Worm (Caenorhabditis elegans): ENCODE results near the gene T01G1.4.

T01G1.4 gene

ce11 chrIV:11337021-11337420, 24.3 kb downstream of the T01G1.4 start, which contains the start of gene F54E12.2 (continued):
- TF ChIP-seq K12H6.12 (tag; optimal IDR thresholded peaks at IDR 0.05) = no peak
- no peak for TF ChIP-seq aptf-3 (GFP tag; IDR thresholded peaks at IDR 0.05)
- TF ChIP-seq rpc-1 (optimal IDR thresholded peaks at IDR 0.05) = no peak
- TF ChIP-seq rpc-1 (tag; optimal IDR thresholded peaks at IDR 0.05) = no peak
- TF ChIP-seq aptf-2 (GFP tag; conservative IDR thresholded peaks at IDR 0.05) = 0 out of 2 replicates have a peak, but pooled peaks have one; percentile 48
- TF ChIP-seq sptf-2 (GFP tag; optimal IDR thresholded peaks at IDR 0.05) = no peak
- peak; percentile 78 for TF ChIP-seq pbrm-1 (GFP tag; IDR thresholded peaks at IDR 0.05)
- TF ChIP-seq F57A8.1 (GFP tag; optimal IDR thresholded peaks at IDR 0.05) = no peak
- TF ChIP-seq Y53G8AR.9 (GFP tag; conservative IDR thresholded peaks at IDR 0.05) = peak; percentile 86
- TF ChIP-seq ztf-3 (GFP tag; optimal IDR thresholded peaks at IDR 0.05) = no peak
- peak; percentile 88; the same call in 1 of the 2 replicates for TF ChIP-seq F39B2.1 (GFP tag; IDR thresholded peaks at IDR 0.05)
- peak; percentile 90 for TF ChIP-seq unc-130 (GFP tag; optimal IDR thresholded peaks at IDR 0.05)
- peak; percentile 91 for TF ChIP-seq madf-3 (GFP tag; IDR thresholded peaks at IDR 0.05)

- no peak for TF ChIP-seq F57C9.4 (tag; optimal IDR thresholded peaks at IDR 0.05)
- no peak for TF ChIP-seq tbp1 (GFP tag; optimal IDR thresholded peaks at IDR 0.05)
Measured at ce11 chrIV:11336180-11336579, 25.1 kb downstream of the T01G1.4 start.

- TF ChIP-seq ztf-18 (tag; optimal IDR thresholded peaks at IDR 0.05) = no peak
- TF ChIP-seq B0336.3 (GFP tag; IDR thresholded peaks at IDR 0.05) = no peak
- TF ChIP-seq Y79H2A.3 (GFP tag; conservative IDR thresholded peaks at IDR 0.05) = no peak
- no peak for TF ChIP-seq repo-1 (tag; optimal IDR thresholded peaks at IDR 0.05)
- TF ChIP-seq rpc-1 (optimal IDR thresholded peaks at IDR 0.05) = no peak
- TF ChIP-seq rpc-1 (tag; optimal IDR thresholded peaks at IDR 0.05) = no peak
- peak; percentile 5 for TF ChIP-seq lin-54 (GFP tag; optimal IDR thresholded peaks at IDR 0.05)
- TF ChIP-seq ama-1 (optimal IDR thresholded peaks at IDR 0.05) = no peak
- peak in 1 of 2 experiments; percentile 73 for TF ChIP-seq ama-1 (GFP tag; optimal IDR thresholded peaks at IDR 0.05)
- peak; percentile 45 for TF ChIP-seq hrde-1 (tag; optimal IDR thresholded peaks at IDR 0.05; ENCODE audit: borderline replicate concordance)
Measured at ce11 chrIV:11332751-11333150, 28.6 kb downstream of the T01G1.4 start, which contains the start of gene sart-3. Gene sart-3 (minus strand): TSS chrIV:11332969.

- no peak for TF ChIP-seq dox-1 (GFP tag; IDR thresholded peaks at IDR 0.05)
- no peak for TF ChIP-seq sdz-38 (tag; optimal IDR thresholded peaks at IDR 0.05)
- TF ChIP-seq zfh-2 (GFP tag; conservative IDR thresholded peaks at IDR 0.05) = no peak
- TF ChIP-seq D2030.7 (GFP tag; IDR thresholded peaks at IDR 0.05) = no peak
- TF ChIP-seq F10E7.11 (tag; optimal IDR thresholded peaks at IDR 0.05) = no peak
- TF ChIP-seq efl-1 (GFP tag; optimal IDR thresholded peaks at IDR 0.05) = no peak
- no peak for TF ChIP-seq ztf-26 (tag; optimal IDR thresholded peaks at IDR 0.05)
- no peak for TF ChIP-seq Y95B8A.8 (GFP tag; IDR thresholded peaks at IDR 0.05)
- TF ChIP-seq K12H6.12 (tag; optimal IDR thresholded peaks at IDR 0.05) = no peak
- TF ChIP-seq ekl-4 (GFP tag; IDR thresholded peaks at IDR 0.05) = no peak
- TF ChIP-seq F49E8.2 (tag; optimal IDR thresholded peaks at IDR 0.05; ENCODE audit: insufficient read depth) = no peak
Measured at ce11 chrIV:11329269-11329668, 32.0 kb downstream of the T01G1.4 start, which contains the start of gene leo-1. Gene leo-1 (minus strand): TSS chrIV:11329369.

ce11 chrIV:11326939-11327565, 34.3 kb downstream of the T01G1.4 start, which contains the start of gene B0035.21:
Gene B0035.21 (plus strand): TSS chrIV:11327260.
- TF ChIP-seq B0261.1 (tag; optimal IDR thresholded peaks at IDR 0.05) (no peak), cebp-1 (GFP tag; IDR thresholded peaks at IDR 0.05) (no peak), cebp-1 (tag; optimal IDR thresholded peaks at IDR 0.05) (peak; percentile 10), lin-26 (GFP tag; IDR thresholded peaks at IDR 0.05) (peak; percentile 87), athp-1 (tag; optimal IDR thresholded peaks at IDR 0.05) (no peak), ztf-25 (GFP tag; IDR thresholded peaks at IDR 0.05) (0 out of 2 replicates have a peak, but pooled peaks have one; percentile 16), F55B11.4 (tag; optimal IDR thresholded peaks at IDR 0.05; ENCODE audit: borderline replicate concordance, insufficient read depth) (no peak), Y67H2A.10 (GFP tag; conservative IDR thresholded peaks at IDR 0.05) (no peak), dox-1 (GFP tag; IDR thresholded peaks at IDR 0.05) (peak; percentile 75), F39B2.1 (GFP tag; IDR thresholded peaks at IDR 0.05) (peak; percentile 85), ccch-3 (GFP tag; optimal IDR thresholded peaks at IDR 0.05) (no peak), ekl-4 (GFP tag; IDR thresholded peaks at IDR 0.05) (peak; percentile 38; the same call in 1 of the 2 replicates), egl-44 (GFP tag; IDR thresholded peaks at IDR 0.05) (0 out of 2 replicates have a peak, but pooled peaks have one; percentile 43)

Measured in whole organism, young adult.